Worm (Caenorhabditis elegans) whole organism, L1 larva: Measurements from ENCODE around the gene T04B8.5.

Source experiments
- blmp-1 ChIP-seq: fragments of 150-350 bp; optimal IDR thresholded peaks from 2 replicates; lab custom pipeline; 2014; ENCODE audit warnings: missing biosample characterization, missing genetic modification characterization
- ces-1 ChIP-seq: fragments of 150-350 bp; optimal IDR thresholded peaks from 2 replicates; lab custom pipeline; 2014; ENCODE audit warnings: missing biosample characterization, missing genetic modification reagents, missing genetic modification characterization
- elt-3 ChIP-seq, 6 experiments: fragments of 150-350 bp in 1 of 6; sonication (generic microtip); optimal IDR thresholded peaks; 2 replicates each; lab custom pipeline; 2017 to 2018; ENCODE audit warnings: missing biosample characterization in 6 of 6, missing genetic modification characterization in 6 of 6, inconsistent platforms in 1 of 6
- fkh-10 ChIP-seq: sonication (generic microtip); optimal IDR thresholded peaks from 2 replicates; lab custom pipeline; 2017; ENCODE audit warnings: missing biosample characterization, missing genetic modification reagents, missing genetic modification characterization
- nhr-76 ChIP-seq: sonication (generic microtip); optimal IDR thresholded peaks from 2 replicates; lab custom pipeline; 2017; ENCODE audit warnings: missing biosample characterization, missing genetic modification characterization
- unc-62 ChIP-seq: fragments of 150-350 bp; optimal IDR thresholded peaks from 2 replicates; lab custom pipeline; 2014; ENCODE audit warnings: missing biosample characterization, missing genetic modification reagents, missing genetic modification characterization

ce11 chrII:674116-674515, 49.8 kb upstream of the T04B8.5 start, which contains the start of gene Y39F10C.3:
- TF ChIP-seq nhr-76 (no peak), fkh-10 (GFP tag; lab: Kevin White, UChicago) (no peak), ces-1 (GFP tag; lab: Kevin White, UChicago) (no peak), unc-62 (GFP tag; lab: Kevin White, UChicago) (no peak), elt-3 (tag; optimal IDR thresholded peaks at IDR 0.05; lab: Kevin White, UChicago) (no peak), blmp-1 (tag; lab: Kevin White, UChicago) (no peak)
